Fruit fly (Drosophila melanogaster): ENCODE measurements around the gene CG45263.

dm6 chr3R:8389636-8390035 lies 87.8 kb downstream of the CG45263 start:
- no peak for TF ChIP-seq CG8478 (optimal IDR thresholded peaks at IDR 0.05)
- TF ChIP-seq psq (optimal IDR thresholded peaks at IDR 0.05): no peak
- TF ChIP-seq pan (optimal IDR thresholded peaks at IDR 0.05): no peak
- no peak for TF ChIP-seq usp (GFP tag; optimal IDR thresholded peaks at IDR 0.05)
- TF ChIP-seq EcR (GFP tag; optimal IDR thresholded peaks at IDR 0.05): no peak
